Worm (Caenorhabditis elegans): ENCODE results near the gene F27E5.7.

The F27E5.7 gene

ce11 chrII:10134285-10134995, 11.9 kb downstream of the F27E5.7 start, which contains the start of gene F27E5.9:
TSS of gene F27E5.9 (plus strand) at chrII:10134945.
- TF ChIP-seq nfya-1 (tag; optimal IDR thresholded peaks at IDR 0.05) (no peak), nhr-232 (tag; optimal IDR thresholded peaks at IDR 0.05) (no peak), elt-2 (tag; optimal IDR thresholded peaks at IDR 0.05) (peak; percentile 66)

ce11 chrII:10136771-10137170, 14.2 kb downstream of the F27E5.7 start:
- no peak for TF ChIP-seq pag-3 (tag; optimal IDR thresholded peaks at IDR 0.05; ENCODE audit: borderline replicate concordance)
- no peak for TF ChIP-seq hlh-30 (tag; optimal IDR thresholded peaks at IDR 0.05; ENCODE audit: insufficient read depth)
- no peak for TF ChIP-seq lin-11 (tag; optimal IDR thresholded peaks at IDR 0.05)
- TF ChIP-seq ceh-24 (tag; optimal IDR thresholded peaks at IDR 0.05): no peak
- no peak for TF ChIP-seq unc-3 (GFP tag; conservative IDR thresholded peaks at IDR 0.05)
- no peak for TF ChIP-seq unc-3 (tag; optimal IDR thresholded peaks at IDR 0.05)
- TF ChIP-seq ceh-22 (tag; optimal IDR thresholded peaks at IDR 0.05): peak; percentile 83
- TF ChIP-seq elt-4 (tag; optimal IDR thresholded peaks at IDR 0.05): no peak
- no peak for TF ChIP-seq syd-9 (tag; optimal IDR thresholded peaks at IDR 0.05)
- no peak for TF ChIP-seq unc-86 (tag; optimal IDR thresholded peaks at IDR 0.05)
- no peak for TF ChIP-seq tbx-7 (tag; optimal IDR thresholded peaks at IDR 0.05)
- no peak for TF ChIP-seq ztf-16 (tag; optimal IDR thresholded peaks at IDR 0.05)
- no peak for TF ChIP-seq nfya-1 (tag; optimal IDR thresholded peaks at IDR 0.05)
- TF ChIP-seq F13H6.1 (tag; optimal IDR thresholded peaks at IDR 0.05): no peak
- no peak for TF ChIP-seq ama-1 (optimal IDR thresholded peaks at IDR 0.05)
- no peak for TF ChIP-seq zip-5 (tag; optimal IDR thresholded peaks at IDR 0.05)
- TF ChIP-seq pat-9 (tag; optimal IDR thresholded peaks at IDR 0.05): no peak
- TF ChIP-seq dmd-4 (tag; optimal IDR thresholded peaks at IDR 0.05; ENCODE audit: borderline replicate concordance): peak; percentile 24
- TF ChIP-seq nhr-232 (tag; optimal IDR thresholded peaks at IDR 0.05): no peak
- TF ChIP-seq ceh-48 (tag; optimal IDR thresholded peaks at IDR 0.05): no peak
- peak; percentile 41 for TF ChIP-seq ets-4 (tag; optimal IDR thresholded peaks at IDR 0.05)

- TF ChIP-seq madf-2 (tag; optimal IDR thresholded peaks at IDR 0.05): no peak
- TF ChIP-seq ceh-22 (tag; optimal IDR thresholded peaks at IDR 0.05): no peak
- no peak for TF ChIP-seq ceh-34 (tag; optimal IDR thresholded peaks at IDR 0.05)
- TF ChIP-seq ceh-48 (tag; optimal IDR thresholded peaks at IDR 0.05): no peak
- no peak for TF ChIP-seq dmd-4 (tag; optimal IDR thresholded peaks at IDR 0.05; ENCODE audit: borderline replicate concordance)
- TF ChIP-seq nfya-1 (tag; optimal IDR thresholded peaks at IDR 0.05): no peak
- no peak for TF ChIP-seq ceh-14 (tag; optimal IDR thresholded peaks at IDR 0.05)
- TF ChIP-seq pat-9 (tag; optimal IDR thresholded peaks at IDR 0.05): no peak
- TF ChIP-seq gmeb-2 (tag; optimal IDR thresholded peaks at IDR 0.05): no peak
- TF ChIP-seq ahr-1 (tag; optimal IDR thresholded peaks at IDR 0.05): no peak
Measured at ce11 chrII:10137358-10137757, 14.8 kb downstream of the F27E5.7 start, which contains the start of gene phg-1. TSS of gene phg-1 (plus strand) at chrII:10137658.

ce11 chrII:10139177-10139640, 16.6 kb downstream of the F27E5.7 start, which contains the start of gene asah-2:
TSS of gene asah-2 (plus strand) at chrII:10139590.
- TF ChIP-seq hlh-30 (tag; optimal IDR thresholded peaks at IDR 0.05; ENCODE audit: insufficient read depth) (no peak), ceh-9 (tag; optimal IDR thresholded peaks at IDR 0.05) (no peak), tbx-7 (tag; optimal IDR thresholded peaks at IDR 0.05) (no peak), C38D4.7 (GFP tag; optimal IDR thresholded peaks at IDR 0.05) (no peak), sox-2 (GFP tag; IDR thresholded peaks at IDR 0.05) (no peak), fkh-6 (tag; optimal IDR thresholded peaks at IDR 0.05) (no peak)

- TF ChIP-seq pat-9 (tag; optimal IDR thresholded peaks at IDR 0.05) (no peak), fkh-10 (GFP tag; optimal IDR thresholded peaks at IDR 0.05) (no peak), dmd-4 (tag; optimal IDR thresholded peaks at IDR 0.05; ENCODE audit: borderline replicate concordance) (no peak), ceh-14 (tag; optimal IDR thresholded peaks at IDR 0.05) (no peak)
Measured at ce11 chrII:10144092-10144491, 21.5 kb downstream of the F27E5.7 start, which contains the start of gene F27E5.3. TSS of gene F27E5.3 (minus strand) at chrII:10144192.

Measured in whole organism, late embryonic.